Worm (Caenorhabditis elegans) whole organism, early embryonic: ENCODE data around the gene ZC404.2.

ENCODE experiments used
- B0310.2 ChIP-seq: sonication (generic microtip); optimal IDR thresholded peaks from 2 replicates; lab custom pipeline; 2016; ENCODE audit warnings: mild to moderate bottlenecking, missing genetic modification characterization, missing compliant biosample characterization
- F13C5.2 ChIP-seq: sonication (generic microtip); optimal IDR thresholded peaks from 2 replicates; lab custom pipeline; 2017; ENCODE audit warnings: mild to moderate bottlenecking, missing genetic modification characterization, inconsistent platforms, missing compliant biosample characterization
- aly-1 ChIP-seq: sonication (generic microtip); optimal IDR thresholded peaks from 2 replicates; lab custom pipeline; 2016; ENCODE audit warnings: missing genetic modification characterization, missing compliant biosample characterization
- ama-1 ChIP-seq: fragments of 150-350 bp; optimal IDR thresholded peaks from 2 replicates; lab custom pipeline; 2014
- ceh-13 ChIP-seq: fragments of 200-800 bp; sonication (Bioruptor generic); optimal IDR thresholded peaks from 2 replicates; lab custom pipeline; 2018; ENCODE audit warnings: mild to moderate bottlenecking, missing genetic modification characterization, missing compliant biosample characterization
- ceh-36 ChIP-seq: sonication (generic microtip); optimal IDR thresholded peaks from 2 replicates; lab custom pipeline; 2016; ENCODE audit warnings: missing genetic modification characterization, inconsistent platforms, missing compliant biosample characterization
- ets-7 ChIP-seq: sonication (generic microtip); optimal IDR thresholded peaks from 2 replicates; lab custom pipeline; 2016; ENCODE audit warnings: missing genotype, missing genetic modification characterization, missing compliant biosample characterization
- flt-1 ChIP-seq: fragments of 200-800 bp; sonication (Bioruptor generic); IDR thresholded peaks from 2 replicates; pipeline ENCODE4 v1.3.6; 2022; ENCODE audit warnings: missing genetic modification characterization, missing compliant biosample characterization
- hmbx-1 ChIP-seq: sonication (generic microtip); optimal IDR thresholded peaks from 2 replicates; lab custom pipeline; 2016; ENCODE audit warnings: mild to moderate bottlenecking, missing genetic modification characterization, missing compliant biosample characterization
- hmg-4 ChIP-seq: fragments of 200-800 bp; sonication (Bioruptor generic); optimal IDR thresholded peaks from 2 replicates; lab custom pipeline; 2018; ENCODE audit warnings: mild to moderate bottlenecking, missing genetic modification characterization, missing compliant biosample characterization
- hnd-1 ChIP-seq: sonication (generic microtip); optimal IDR thresholded peaks from 2 replicates; lab custom pipeline; 2016; ENCODE audit warnings: missing genetic modification characterization, missing compliant biosample characterization
- pes-1 ChIP-seq: fragments of 200-800 bp; sonication (Bioruptor generic); IDR thresholded peaks from 2 replicates; pipeline ENCODE4 v1.3.6; 2022; ENCODE audit warnings: missing genetic modification reagents, missing genetic modification characterization, missing compliant biosample characterization
- scrt-1 ChIP-seq: fragments of 200-800 bp; sonication (Bioruptor generic); IDR thresholded peaks from 2 replicates; pipeline ENCODE4 v1.3.6; 2022; ENCODE audit warnings: missing genetic modification characterization, missing compliant biosample characterization
- sea-1 ChIP-seq: fragments of 200-800 bp; sonication (Bioruptor generic); conservative IDR thresholded peaks from 2 replicates; pipeline ENCODE4 v1.3.6; 2022; ENCODE audit warnings: missing genetic modification characterization, missing compliant biosample characterization
- tbx-11 ChIP-seq: fragments of 200-800 bp; sonication (Bioruptor generic); IDR thresholded peaks from 2 replicates; pipeline ENCODE4 v1.3.6; 2022; ENCODE audit warnings: missing genetic modification characterization, missing compliant biosample characterization
- tbx-37 ChIP-seq: fragments of 200-800 bp; sonication (Bioruptor generic); conservative IDR thresholded peaks from 2 replicates; pipeline ENCODE4 v1.3.6; 2022; ENCODE audit warnings: missing genetic modification reagents, missing genetic modification characterization, missing compliant biosample characterization
- tra-4 ChIP-seq: sonication (generic microtip); optimal IDR thresholded peaks from 2 replicates; lab custom pipeline; 2017; ENCODE audit warnings: missing genetic modification characterization, missing compliant biosample characterization

Gene ZC404.2

DNA sequence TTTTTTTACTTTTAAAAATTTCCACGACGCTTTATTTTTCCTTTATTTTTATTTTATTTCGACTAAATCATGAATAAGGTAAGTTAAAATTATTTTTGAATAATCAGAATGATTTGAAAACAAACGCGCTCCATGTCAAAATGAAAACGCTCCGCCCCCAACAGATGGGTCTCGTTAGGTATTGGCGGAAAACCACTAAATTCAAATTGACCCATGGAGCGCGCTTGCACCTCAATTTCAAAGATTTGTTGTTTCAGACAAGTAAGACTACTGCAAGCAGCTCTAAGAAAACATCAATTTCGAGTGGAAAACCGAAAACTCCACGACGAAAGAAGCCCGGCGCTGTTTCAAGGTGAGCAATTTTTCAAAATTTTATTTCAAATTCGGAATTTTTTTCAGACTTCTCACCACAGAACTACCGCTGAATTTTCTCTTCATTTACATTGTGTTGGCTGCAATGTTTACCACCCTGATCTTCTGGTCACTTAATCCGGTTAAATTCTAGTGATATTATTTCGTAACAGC lies at the start of gene ZC404.2:
Gene ZC404.2 (plus strand): TSS at position 47 of the 525 bp plus-strand sequence.
- TF ChIP-seq F13C5.2 (no peak), hmg-4 (GFP tag; lab: Kevin White, UChicago) (no peak), tbx-37 (GFP tag; lab: Robert Waterston, UW) (no peak), scrt-1 (GFP tag; lab: Robert Waterston, UW) (0 out of 2 replicates have a peak, but pooled peaks have one; percentile 13), ceh-36 (no peak), ama-1 (lab: Kevin White, UChicago) (peak; percentile 69), sea-1 (GFP tag; lab: Robert Waterston, UW) (no peak)

- TF ChIP-seq sea-1 (GFP tag; lab: Robert Waterston, UW) (no peak), B0310.2 (no peak), ceh-36 (no peak), hmbx-1 (tag; lab: Kevin White, UChicago) (no peak), ama-1 (lab: Kevin White, UChicago) (no peak), tra-4 (tag; lab: Kevin White, UChicago) (no peak), flt-1 (GFP tag; lab: Robert Waterston, UW) (no peak), hmg-4 (GFP tag; lab: Kevin White, UChicago) (no peak), aly-1 (tag; lab: Kevin White, UChicago) (no peak)
Observed at ce11 chrV:6744774-6745173, 43.0 kb upstream of the ZC404.2 start, which contains the start of gene T25F10.3. Gene T25F10.3 (plus strand): TSS chrV:6745081.

ce11 chrV:6751493-6752100 lies 36.2 kb upstream of the ZC404.2 start:
- TF ChIP-seq flt-1 (GFP tag; lab: Robert Waterston, UW) (no peak), sea-1 (GFP tag; lab: Robert Waterston, UW) (no peak), B0310.2 (no peak), pes-1 (GFP tag; lab: Robert Waterston, UW) (no peak), tbx-37 (GFP tag; lab: Robert Waterston, UW) (no peak), ama-1 (lab: Kevin White, UChicago) (no peak), aly-1 (tag; lab: Kevin White, UChicago) (no peak), hmg-4 (GFP tag; lab: Kevin White, UChicago) (no peak), ets-7 (tag; lab: Kevin White, UChicago) (no peak), hnd-1 (tag; lab: Kevin White, UChicago) (no peak), hmbx-1 (tag; lab: Kevin White, UChicago) (no peak), tra-4 (tag; lab: Kevin White, UChicago) (no peak), scrt-1 (GFP tag; lab: Robert Waterston, UW) (no peak), tbx-11 (GFP tag; lab: Robert Waterston, UW) (no peak), ceh-13 (GFP tag; lab: Kevin White, UChicago) (no peak), F13C5.2 (no peak)

- TF ChIP-seq pes-1 (GFP tag; lab: Robert Waterston, UW), result no peak
- TF ChIP-seq ceh-36, result no peak
- TF ChIP-seq F13C5.2, result no peak
- no peak for TF ChIP-seq ets-7 (tag; lab: Kevin White, UChicago)
- TF ChIP-seq hnd-1 (tag; lab: Kevin White, UChicago), result no peak
- no peak for TF ChIP-seq B0310.2
- TF ChIP-seq aly-1 (tag; lab: Kevin White, UChicago), result no peak
- TF ChIP-seq tbx-37 (GFP tag; lab: Robert Waterston, UW), result no peak
- TF ChIP-seq hmbx-1 (tag; lab: Kevin White, UChicago), result no peak
- TF ChIP-seq flt-1 (GFP tag; lab: Robert Waterston, UW), result no peak
- TF ChIP-seq ama-1 (lab: Kevin White, UChicago), result no peak
- TF ChIP-seq tbx-11 (GFP tag; lab: Robert Waterston, UW), result no peak
- TF ChIP-seq tra-4 (tag; lab: Kevin White, UChicago), result no peak
- TF ChIP-seq hmg-4 (GFP tag; lab: Kevin White, UChicago), result no peak
Observed at ce11 chrV:6753257-6753656, 34.5 kb upstream of the ZC404.2 start.

ce11 chrV:6758017-6758416 lies 29.7 kb upstream of the ZC404.2 start, which contains the start of gene dbl-1:
Gene dbl-1 (plus strand): TSS chrV:6758135.
- no peak for TF ChIP-seq hmbx-1 (tag; lab: Kevin White, UChicago)
- TF ChIP-seq aly-1 (tag; lab: Kevin White, UChicago), result no peak
- no peak for TF ChIP-seq ceh-13 (GFP tag; lab: Kevin White, UChicago)
- TF ChIP-seq flt-1 (GFP tag; lab: Robert Waterston, UW), result no peak
- no peak for TF ChIP-seq scrt-1 (GFP tag; lab: Robert Waterston, UW)
- no peak for TF ChIP-seq B0310.2
- no peak for TF ChIP-seq ama-1 (lab: Kevin White, UChicago)

- TF ChIP-seq tbx-11 (GFP tag; lab: Robert Waterston, UW), result no peak
- no peak for TF ChIP-seq sea-1 (GFP tag; lab: Robert Waterston, UW)
- TF ChIP-seq aly-1 (tag; lab: Kevin White, UChicago), result no peak
- no peak for TF ChIP-seq ceh-36
- TF ChIP-seq hnd-1 (tag; lab: Kevin White, UChicago), result no peak
- no peak for TF ChIP-seq tbx-37 (GFP tag; lab: Robert Waterston, UW)
- TF ChIP-seq F13C5.2, result no peak
- no peak for TF ChIP-seq ceh-13 (GFP tag; lab: Kevin White, UChicago)
- no peak for TF ChIP-seq tra-4 (tag; lab: Kevin White, UChicago)
- TF ChIP-seq ama-1 (lab: Kevin White, UChicago), result no peak
Observed at ce11 chrV:6762361-6762760, 25.4 kb upstream of the ZC404.2 start, which contains the start of gene T25F10.4. Gene T25F10.4 (minus strand): TSS chrV:6762461.

DNA sequence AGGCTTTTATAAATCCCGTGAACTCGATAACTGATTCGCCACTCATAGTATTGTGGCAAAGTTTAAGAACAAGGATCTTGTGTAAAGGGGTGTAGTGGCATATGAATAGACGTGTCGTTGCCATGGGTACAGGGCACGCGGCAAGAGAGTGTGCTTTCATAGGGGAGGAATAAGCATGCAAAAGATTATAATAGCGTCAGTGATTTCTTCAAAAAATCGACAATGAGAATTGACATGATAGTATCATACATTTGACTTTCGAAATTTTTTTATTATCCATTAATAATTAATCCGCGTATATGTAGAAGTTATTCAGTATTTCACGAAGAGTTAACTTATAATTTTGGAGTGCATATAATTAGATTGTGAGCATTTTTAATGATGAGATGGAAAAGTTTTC lies 22.8 kb upstream of the ZC404.2 start, which contains the start of gene bbs-8:
Gene bbs-8 (minus strand): TSS at position 101 of the 400 bp plus-strand sequence.
- TF ChIP-seq ceh-13 (GFP tag; lab: Kevin White, UChicago), result no peak
- TF ChIP-seq F13C5.2, result no peak
- TF ChIP-seq tbx-37 (GFP tag; lab: Robert Waterston, UW), result no peak
- TF ChIP-seq aly-1 (tag; lab: Kevin White, UChicago), result no peak
- no peak for TF ChIP-seq hnd-1 (tag; lab: Kevin White, UChicago)
- no peak for TF ChIP-seq hmbx-1 (tag; lab: Kevin White, UChicago)
- no peak for TF ChIP-seq ets-7 (tag; lab: Kevin White, UChicago)
- no peak for TF ChIP-seq sea-1 (GFP tag; lab: Robert Waterston, UW)
- TF ChIP-seq pes-1 (GFP tag; lab: Robert Waterston, UW), result no peak
- TF ChIP-seq scrt-1 (GFP tag; lab: Robert Waterston, UW), result no peak
- no peak for TF ChIP-seq ama-1 (lab: Kevin White, UChicago)
- no peak for TF ChIP-seq tra-4 (tag; lab: Kevin White, UChicago)
- no peak for TF ChIP-seq tbx-11 (GFP tag; lab: Robert Waterston, UW)
